Fruit fly (Drosophila melanogaster): ENCODE data around the gene SLIRP1.

SLIRP1 gene

DNA sequence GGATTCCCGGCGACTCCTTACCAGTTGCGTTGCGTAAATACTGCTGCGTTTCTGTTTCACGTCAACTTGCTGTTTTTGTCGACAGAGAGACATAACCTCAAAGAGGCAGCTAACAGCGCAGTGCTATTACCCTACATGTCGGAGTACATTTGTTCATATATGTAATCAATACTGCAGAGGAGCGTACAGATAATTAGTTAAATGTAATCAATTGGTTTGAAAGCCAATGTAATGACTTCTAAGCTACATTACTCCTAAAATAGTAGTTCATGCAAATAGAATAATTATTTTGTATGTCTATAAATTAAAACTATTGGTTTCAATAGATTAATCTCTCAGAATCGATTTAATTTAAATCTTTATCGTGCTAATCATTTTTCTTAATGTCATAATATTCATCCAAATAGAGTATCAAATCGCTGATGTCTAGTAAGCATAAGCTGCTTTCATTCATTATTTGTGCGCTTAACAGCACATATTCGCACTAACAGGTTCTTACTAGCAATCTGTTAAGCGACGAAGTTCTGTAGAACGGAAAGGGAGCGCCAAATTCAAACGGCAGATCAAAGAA is at the start of gene SLIRP1, which contains the start of gene anox:
TSS of gene SLIRP1 (minus strand) at position 95 of the 571 bp plus-strand sequence.
TSS of gene anox (minus strand) at position 95 of the 571 bp plus-strand sequence.
- TF ChIP-seq CG8478 (optimal IDR thresholded peaks at IDR 0.05) (no peak), CTCF (optimal IDR thresholded peaks at IDR 0.05) (no peak)

- TF ChIP-seq CG8478 (optimal IDR thresholded peaks at IDR 0.05) (no peak), CTCF (optimal IDR thresholded peaks at IDR 0.05) (no peak)
Measured at dm6 chrX:21368410-21368918, 49.4 kb upstream of the SLIRP1 start.

DNA sequence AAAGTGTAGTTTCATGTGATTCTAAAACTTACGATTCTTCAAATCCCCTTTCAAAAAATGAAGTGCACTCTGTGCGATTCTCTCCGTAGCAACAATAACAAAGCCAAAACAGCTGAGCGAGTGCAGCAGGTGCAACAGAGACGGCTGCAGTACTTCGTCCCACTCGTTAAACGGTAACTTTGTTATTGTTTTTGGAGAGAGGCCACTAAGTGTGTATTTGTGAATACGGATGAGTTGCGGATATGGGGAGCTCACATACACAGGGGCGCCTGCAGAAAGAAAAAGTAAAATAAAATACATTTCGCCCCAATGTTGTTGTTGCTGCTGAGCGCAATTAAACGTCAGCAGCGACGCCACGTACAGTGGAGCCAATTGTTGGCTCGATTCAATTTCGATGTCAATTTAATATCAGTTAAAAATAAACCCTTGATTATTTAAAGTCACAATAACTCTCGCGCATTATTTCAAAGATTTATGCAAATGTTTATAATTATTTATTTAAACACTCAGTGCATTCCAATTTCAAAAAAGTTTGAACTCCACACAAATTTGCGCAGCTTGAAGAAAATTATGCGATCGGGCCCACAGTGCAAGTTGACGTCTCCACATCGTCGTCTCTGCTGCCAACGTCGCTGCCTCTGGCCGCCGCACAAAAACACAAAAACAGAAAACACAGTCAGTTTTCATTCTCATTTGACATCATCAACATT is 48.4 kb upstream of the SLIRP1 start:
- TF ChIP-seq CTCF (optimal IDR thresholded peaks at IDR 0.05) (no peak), CG8478 (optimal IDR thresholded peaks at IDR 0.05) (no peak)

DNA sequence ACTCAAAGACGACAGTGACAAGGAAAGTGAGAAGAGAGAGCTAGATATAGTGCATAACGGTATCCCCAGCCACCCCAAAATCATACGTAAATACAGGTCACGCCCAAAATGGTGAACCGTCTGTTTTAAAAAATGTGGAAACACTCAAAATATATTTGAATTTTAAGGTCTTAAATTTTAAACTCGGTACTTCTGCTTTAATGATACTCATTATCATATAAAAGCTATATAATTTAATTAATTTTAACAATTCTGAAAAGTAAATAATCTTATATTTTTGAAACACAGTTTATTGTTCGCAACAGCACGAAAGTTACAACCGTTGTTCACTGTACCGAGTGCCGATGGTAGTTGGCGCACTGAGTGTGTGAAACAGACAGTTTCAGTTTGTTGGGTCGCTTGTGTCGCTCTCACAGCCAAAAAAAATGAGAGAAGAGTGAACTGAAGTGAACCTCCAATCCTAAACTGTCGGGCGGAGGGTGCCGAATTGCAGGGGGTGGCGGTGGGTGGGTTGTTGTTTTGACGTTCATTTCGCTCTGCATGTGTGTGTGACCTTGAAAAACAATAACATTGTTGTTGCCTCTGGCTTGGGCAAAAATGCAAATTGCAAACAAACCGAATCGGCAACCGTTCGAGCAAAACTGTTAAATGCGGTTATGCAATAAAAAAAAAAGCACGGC is 47.4 kb upstream of the SLIRP1 start:
- TF ChIP-seq CTCF (optimal IDR thresholded peaks at IDR 0.05) (no peak), CG8478 (optimal IDR thresholded peaks at IDR 0.05) (no peak)

- TF ChIP-seq CTCF (optimal IDR thresholded peaks at IDR 0.05), result no peak
- no peak for TF ChIP-seq CG8478 (optimal IDR thresholded peaks at IDR 0.05)
Measured at dm6 chrX:21365421-21365820, 46.3 kb upstream of the SLIRP1 start.

DNA sequence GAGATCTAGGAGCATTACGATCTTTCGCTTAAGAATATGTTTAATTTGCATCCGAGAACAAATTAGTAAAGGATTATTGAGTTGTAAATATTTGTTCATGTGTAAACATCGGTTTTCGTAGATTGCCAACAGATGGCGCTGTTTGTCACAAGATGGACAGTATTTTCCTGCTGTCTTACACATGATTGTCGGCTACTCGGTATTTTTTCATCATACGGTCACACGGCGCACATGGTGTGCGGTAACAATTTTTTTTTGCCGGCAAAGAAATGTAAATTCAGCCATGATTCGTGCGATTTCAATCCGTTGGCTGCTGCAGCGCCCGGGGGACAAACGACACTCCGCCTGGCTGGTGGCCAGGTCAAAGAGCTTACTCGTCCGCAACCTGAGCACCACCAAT is 43.8 kb upstream of the SLIRP1 start, which contains the start of the genes bbx and waw:
TSS of gene bbx (plus strand) at position 151 of the 400 bp plus-strand sequence.
TSS of gene waw (plus strand) at position 151 of the 400 bp plus-strand sequence.
- TF ChIP-seq CTCF (optimal IDR thresholded peaks at IDR 0.05) (peak; percentile 91 to 95), CG8478 (optimal IDR thresholded peaks at IDR 0.05) (no peak)

DNA sequence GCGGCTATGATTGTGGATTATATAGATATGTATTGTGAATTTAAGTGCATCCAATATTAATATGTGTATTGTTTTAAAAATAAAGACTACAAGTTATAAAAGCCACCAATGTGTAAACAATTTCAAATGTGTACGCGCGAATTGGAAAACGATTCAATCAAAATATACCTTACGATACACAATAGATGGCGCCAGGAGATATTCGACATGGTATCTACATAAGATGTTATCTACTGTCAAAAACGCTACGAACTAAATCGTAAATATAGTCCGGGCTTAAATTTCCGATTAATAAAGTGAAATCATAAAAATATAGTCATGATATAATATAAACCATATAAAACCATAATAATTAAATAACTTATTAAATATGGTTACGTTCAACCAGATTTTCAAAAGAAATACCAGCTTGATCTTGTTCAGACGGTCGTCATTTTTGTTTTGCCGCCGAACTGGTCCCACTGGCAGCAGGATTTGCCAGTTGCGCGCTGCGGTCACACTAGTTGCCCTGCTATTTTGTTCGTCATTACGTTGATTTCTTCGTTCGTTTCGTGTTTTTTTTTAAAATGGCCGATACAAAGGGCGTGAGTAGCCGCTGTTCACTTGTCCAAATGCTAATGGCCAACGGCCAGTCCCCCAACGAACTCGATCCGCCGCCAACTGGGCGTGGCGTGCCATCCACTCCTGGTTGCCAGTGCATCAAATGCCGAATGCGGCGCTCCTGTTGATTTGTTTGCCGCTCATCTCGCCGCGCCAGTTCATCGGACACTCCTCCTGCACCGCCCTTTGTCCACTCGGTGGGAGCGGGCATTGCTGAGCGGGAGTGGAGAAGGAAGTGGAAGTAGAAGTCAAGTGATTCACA is 38.9 kb upstream of the SLIRP1 start, which contains the start of gene Septin1:
TSS of gene Septin1 (plus strand) at position 477 of the 862 bp plus-strand sequence.
- peak; percentile 52 to 86 for TF ChIP-seq CTCF (optimal IDR thresholded peaks at IDR 0.05)
- TF ChIP-seq CG8478 (optimal IDR thresholded peaks at IDR 0.05), result no peak

DNA sequence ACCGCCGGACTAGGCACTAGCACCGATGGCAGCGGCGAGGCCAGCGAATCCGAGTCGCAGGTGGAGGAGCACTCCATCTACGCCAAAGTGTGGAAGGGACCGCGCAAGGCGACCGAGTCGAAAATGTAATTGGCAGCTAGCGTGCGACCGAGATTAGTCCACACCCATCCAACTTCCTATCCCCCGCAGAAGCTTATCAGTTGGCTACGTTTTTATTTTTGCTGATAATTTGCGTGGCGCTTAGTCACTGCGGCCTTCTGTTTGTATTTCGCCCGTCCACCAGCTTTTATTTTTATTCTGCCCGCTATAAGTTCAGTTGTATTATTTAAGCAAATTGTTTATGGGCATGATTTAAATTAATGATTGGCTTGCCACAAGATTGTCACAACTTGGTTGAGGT is 34.4 kb upstream of the SLIRP1 start:
- TF ChIP-seq CG8478 (optimal IDR thresholded peaks at IDR 0.05) (no peak), CTCF (optimal IDR thresholded peaks at IDR 0.05) (no peak)

- no peak for TF ChIP-seq CG8478 (optimal IDR thresholded peaks at IDR 0.05)
- TF ChIP-seq CTCF (optimal IDR thresholded peaks at IDR 0.05), result no peak
Measured at dm6 chrX:21351210-21351824, 32.2 kb upstream of the SLIRP1 start.

DNA sequence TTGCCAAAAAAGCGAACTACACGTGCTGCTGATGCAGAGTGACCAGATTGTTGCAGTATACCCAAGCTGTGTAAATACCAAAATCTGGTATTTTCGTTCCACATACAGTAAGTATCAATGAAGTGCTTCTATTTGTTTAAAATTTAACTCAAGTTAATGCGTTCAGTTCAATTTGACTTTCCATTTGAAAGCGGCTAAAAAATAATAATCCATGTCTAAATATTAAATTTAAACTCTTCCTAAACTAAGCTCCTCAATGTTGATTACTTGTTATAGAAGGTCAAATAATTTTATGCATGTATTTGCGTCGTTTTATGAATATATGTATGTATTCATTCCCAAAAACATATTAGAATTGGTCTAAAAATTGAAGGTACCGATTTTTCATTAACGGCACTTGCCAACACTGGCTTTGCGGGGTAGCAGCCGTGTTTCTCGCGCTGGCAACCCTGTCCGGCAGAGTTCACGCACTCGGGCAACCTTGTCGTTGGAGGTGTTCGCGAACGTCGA is 30.8 kb upstream of the SLIRP1 start, which contains the start of the genes peng and sol:
TSS of gene peng (minus strand) at position 44 of the 510 bp plus-strand sequence.
TSS of gene sol (plus strand) at position 481 of the 510 bp plus-strand sequence.
- TF ChIP-seq CG8478 (optimal IDR thresholded peaks at IDR 0.05), result no peak
- TF ChIP-seq CTCF (optimal IDR thresholded peaks at IDR 0.05), result no peak

dm6 chrX:21345036-21345500 is 26.0 kb upstream of the SLIRP1 start, which contains the start of gene dod:
dod (plus strand) TSS chrX:21345358.
- TF ChIP-seq CG8478 (optimal IDR thresholded peaks at IDR 0.05) (no peak), CTCF (optimal IDR thresholded peaks at IDR 0.05) (peak; percentile 46 to 61)

DNA sequence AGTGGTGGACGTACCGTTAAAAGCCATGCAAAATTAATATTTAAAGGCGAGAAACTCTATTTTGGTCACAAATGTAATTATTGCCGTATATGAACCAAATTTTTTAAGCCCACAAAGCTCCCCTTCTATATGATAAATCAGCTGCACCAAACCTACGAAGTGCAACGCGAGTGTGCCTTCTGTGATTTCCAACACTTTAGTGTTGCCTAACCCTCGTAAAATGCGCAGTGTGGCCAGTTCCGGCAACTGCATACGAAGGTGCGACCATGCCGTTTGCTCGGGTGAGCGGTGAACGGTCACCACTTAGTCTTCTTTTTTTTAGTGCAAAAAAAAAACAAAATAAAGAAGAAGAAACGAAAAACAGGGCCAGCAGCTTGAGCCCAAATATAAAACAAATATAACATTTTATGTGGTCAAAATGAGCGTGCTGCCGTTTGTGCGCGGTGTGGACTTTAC is 20.4 kb upstream of the SLIRP1 start, which contains the start of the genes tty and fliI:
TSS of gene tty (minus strand) at position 201 of the 456 bp plus-strand sequence.
TSS of gene fliI (plus strand) at position 266 of the 456 bp plus-strand sequence.
- TF ChIP-seq CG8478 (optimal IDR thresholded peaks at IDR 0.05) (no peak), CTCF (optimal IDR thresholded peaks at IDR 0.05) (peak in 1 of 2 experiments; percentile 25)

- TF ChIP-seq CG8478 (optimal IDR thresholded peaks at IDR 0.05), result no peak
- TF ChIP-seq CTCF (optimal IDR thresholded peaks at IDR 0.05), result no peak
Measured at dm6 chrX:21338153-21338552, 19.1 kb upstream of the SLIRP1 start.

Data from S2 (cell line).